Worm (Caenorhabditis elegans) whole organism, L4 larva: ENCODE data around the gene phat-8.

ENCODE experiments used
- F44E2.7 ChIP-seq: fragments of 200-800 bp; sonication (Bioruptor generic); IDR thresholded peaks from 2 replicates; pipeline ENCODE4 v2.1.2; 2022; ENCODE audit warnings: missing genetic modification characterization, missing compliant biosample characterization
- T26A8.4 ChIP-seq: fragments of 200-800 bp; sonication (Bioruptor generic); IDR thresholded peaks from 2 replicates; pipeline ENCODE4 v1.3.6; 2022; ENCODE audit warnings: missing genetic modification characterization, missing compliant biosample characterization
- Y48G9A.11 ChIP-seq: fragments of 200-800 bp; sonication (Bioruptor generic); IDR thresholded peaks from 2 replicates; pipeline ENCODE4 v1.3.6; 2022; ENCODE audit warnings: missing genetic modification reagents, missing genetic modification characterization, missing compliant biosample characterization
- ZK337.2 ChIP-seq: fragments of 200-800 bp; sonication (Bioruptor generic); IDR thresholded peaks from 2 replicates; pipeline ENCODE4 v1.3.6; 2022; ENCODE audit warnings: missing genetic modification reagents, missing genetic modification characterization, missing compliant biosample characterization
- aha-1 ChIP-seq: fragments of 150-350 bp; peaks from one replicate; lab custom pipeline; 2014; ENCODE audit warnings: missing biosample characterization, missing genetic modification characterization
- arid-1 ChIP-seq: fragments of 200-800 bp; sonication (Bioruptor generic); conservative IDR thresholded peaks from 2 replicates; pipeline ENCODE4 v1.3.6; 2022; ENCODE audit warnings: missing genetic modification reagents, missing genetic modification characterization, missing compliant biosample characterization
- attf-4 ChIP-seq: sonication (generic microtip); optimal IDR thresholded peaks from 3 replicates; lab custom pipeline; 2017; ENCODE audit warnings: missing biosample characterization, missing genetic modification characterization
- ceh-28 ChIP-seq: fragments of 150-350 bp; optimal IDR thresholded peaks from 2 replicates; lab custom pipeline; 2014; ENCODE audit warnings: missing biosample characterization, missing genetic modification reagents, missing genetic modification characterization
- ceh-32 ChIP-seq: sonication (generic microtip); optimal IDR thresholded peaks from 2 replicates; lab custom pipeline; 2016; ENCODE audit warnings: mild to moderate bottlenecking, missing genetic modification characterization, missing compliant biosample characterization; ENCODE audit not compliant: poor library complexity
- ceh-62 ChIP-seq: sonication (generic microtip); optimal IDR thresholded peaks from 2 replicates; lab custom pipeline; 2017; ENCODE audit warnings: missing biosample characterization, missing genetic modification characterization
- ceh-82 ChIP-seq: sonication (generic microtip); optimal IDR thresholded peaks from 2 replicates; lab custom pipeline; 2017; ENCODE audit warnings: missing biosample characterization, missing genetic modification characterization
- ces-1 ChIP-seq: fragments of 150-350 bp; sonication (generic microtip); optimal IDR thresholded peaks from 4 replicates; lab custom pipeline; 2014; ENCODE audit warnings: missing biosample characterization, missing genetic modification reagents, missing genetic modification characterization
- cey-2 ChIP-seq: sonication (generic microtip); optimal IDR thresholded peaks from 3 replicates; lab custom pipeline; 2017; ENCODE audit warnings: missing genetic modification characterization, mild to moderate bottlenecking, missing compliant biosample characterization, antibody characterized with exemption, borderline replicate concordance; ENCODE audit not compliant: insufficient read depth
- ctbp-1 ChIP-seq: fragments of 200-800 bp; sonication (Bioruptor generic); IDR thresholded peaks from 2 replicates; pipeline ENCODE4 v1.3.6; 2022; ENCODE audit warnings: missing genetic modification reagents, missing genetic modification characterization, missing compliant biosample characterization
- daf-16 ChIP-seq, 3 experiments: sonication (generic microtip); optimal IDR thresholded peaks; 2 replicates each; lab custom pipeline; 2016 to 2017; ENCODE audit warnings: missing genetic modification characterization in 3 of 3, missing genetic modification reagents in 3 of 3, mild to moderate bottlenecking in 2 of 3, missing compliant biosample characterization in 2 of 3, missing biosample characterization in 1 of 3, moderate library complexity in 1 of 3
- dmd-8 ChIP-seq: fragments of 200-800 bp; sonication (Bioruptor generic); IDR thresholded peaks from 2 replicates; pipeline ENCODE4 v1.3.6; 2022; ENCODE audit warnings: missing genetic modification characterization, missing compliant biosample characterization
- dve-1 ChIP-seq: sonication (generic microtip); optimal IDR thresholded peaks from 2 replicates; lab custom pipeline; 2017; ENCODE audit warnings: antibody characterized with exemption, mild to moderate bottlenecking, missing genetic modification characterization, missing compliant biosample characterization; ENCODE audit not compliant: insufficient read depth
- egl-43 ChIP-seq: fragments of 200-800 bp; sonication (Bioruptor generic); IDR thresholded peaks from 2 replicates; pipeline ENCODE4 v1.3.6; 2022; ENCODE audit warnings: missing genetic modification reagents, missing genetic modification characterization, missing compliant biosample characterization
- hmg-1.1 ChIP-seq: fragments of 200-800 bp; sonication (Bioruptor generic); IDR thresholded peaks from 2 replicates; pipeline ENCODE4 v1.3.6; 2022; ENCODE audit warnings: missing genetic modification reagents, missing genetic modification characterization, missing compliant biosample characterization
- lin-1 ChIP-seq: fragments of 200-800 bp; sonication (Bioruptor generic); IDR thresholded peaks from 2 replicates; pipeline ENCODE4 v1.3.6; 2022; ENCODE audit warnings: missing genetic modification reagents, missing genetic modification characterization, missing compliant biosample characterization
- lin-29 ChIP-seq: fragments of 200-800 bp; sonication (Bioruptor generic); IDR thresholded peaks from 2 replicates; pipeline ENCODE4 v1.3.6; 2022; ENCODE audit warnings: missing genetic modification reagents, missing genetic modification characterization, missing compliant biosample characterization
- lir-3 ChIP-seq: sonication (generic microtip); optimal IDR thresholded peaks from 2 replicates; lab custom pipeline; 2016; ENCODE audit warnings: mild to moderate bottlenecking, missing genetic modification characterization, missing compliant biosample characterization
- madf-5 ChIP-seq, 2 experiments: fragments of 200-800 bp; sonication (Bioruptor generic); IDR thresholded peaks; 2 replicates each; pipeline ENCODE4 v1.3.6; 2022; ENCODE audit warnings: missing compliant biosample characterization in 2 of 2, missing genetic modification characterization in 2 of 2
- mdt-29 ChIP-seq: fragments of 200-800 bp; sonication (Bioruptor generic); IDR thresholded peaks from 2 replicates; pipeline ENCODE4 v1.3.6; 2022; ENCODE audit warnings: missing genetic modification reagents, missing genetic modification characterization, missing compliant biosample characterization
- mxl-3 ChIP-seq: fragments of 200-800 bp; sonication (Bioruptor generic); optimal IDR thresholded peaks from 2 replicates; lab custom pipeline; 2018; ENCODE audit warnings: mild to moderate bottlenecking, missing genetic modification characterization, missing compliant biosample characterization
- nhr-10 ChIP-seq: fragments of 150-350 bp; optimal IDR thresholded peaks from 2 replicates; lab custom pipeline; 2014; ENCODE audit warnings: missing biosample characterization, missing genetic modification characterization
- nhr-102 ChIP-seq: sonication (generic microtip); optimal IDR thresholded peaks from 2 replicates; lab custom pipeline; 2016; ENCODE audit warnings: mild to moderate bottlenecking, missing genetic modification characterization, moderate library complexity, missing compliant biosample characterization
- nhr-111 ChIP-seq: fragments of 200-800 bp; sonication (Bioruptor generic); optimal IDR thresholded peaks from 2 replicates; lab custom pipeline; 2018; ENCODE audit warnings: mild to moderate bottlenecking, missing genetic modification characterization, missing compliant biosample characterization
- nhr-48 ChIP-seq: sonication (generic microtip); optimal IDR thresholded peaks from 2 replicates; lab custom pipeline; 2016; ENCODE audit warnings: mild to moderate bottlenecking, missing genetic modification characterization, missing compliant biosample characterization
- nhr-76 ChIP-seq: fragments of 150-350 bp; optimal IDR thresholded peaks from 2 replicates; lab custom pipeline; 2014; ENCODE audit warnings: missing biosample characterization, missing genetic modification characterization
- pqm-1 ChIP-seq: sonication (generic microtip); optimal IDR thresholded peaks from 2 replicates; lab custom pipeline; 2017; ENCODE audit warnings: missing biosample characterization, missing genetic modification characterization
- saeg-2 ChIP-seq: fragments of 200-800 bp; sonication (Bioruptor generic); IDR thresholded peaks from 2 replicates; pipeline ENCODE4 v1.3.6; 2022; ENCODE audit warnings: missing genetic modification reagents, missing genetic modification characterization, missing compliant biosample characterization
- set-16 ChIP-seq: fragments of 200-800 bp; sonication (Bioruptor generic); IDR thresholded peaks from 2 replicates; pipeline ENCODE4 v1.3.6; 2022; ENCODE audit warnings: missing genetic modification reagents, missing genetic modification characterization, missing compliant biosample characterization
- snpc-1.2 ChIP-seq: fragments of 200-800 bp; sonication (Bioruptor generic); IDR thresholded peaks from 2 replicates; pipeline ENCODE4 v1.3.6; 2022; ENCODE audit warnings: missing genetic modification reagents, missing genetic modification characterization, missing compliant biosample characterization
- spr-1 ChIP-seq: sonication (generic microtip); optimal IDR thresholded peaks from 2 replicates; lab custom pipeline; 2016; ENCODE audit warnings: mild to moderate bottlenecking, missing genetic modification characterization, missing compliant biosample characterization
- unc-130 ChIP-seq: sonication (generic microtip); optimal IDR thresholded peaks from 2 replicates; lab custom pipeline; 2016; ENCODE audit warnings: missing genetic modification reagents, missing genetic modification characterization, missing compliant biosample characterization
- ztf-7 ChIP-seq: fragments of 150-350 bp; optimal IDR thresholded peaks from 2 replicates; lab custom pipeline; 2014; ENCODE audit warnings: missing biosample characterization, missing genetic modification characterization

Gene phat-8

ce11 chrII:12444679-12445376 is 26.8 kb upstream of the phat-8 start, which contains the start of the genes W05H5.1 and pitr-6:
Gene W05H5.1, minus strand, starts transcription at chrII:12444779.
Gene pitr-6, plus strand, starts transcription at chrII:12445326.
- peak; percentile 55 for TF ChIP-seq aha-1 (tag; lab: Kevin White, UChicago)
- no peak for TF ChIP-seq lir-3
- TF ChIP-seq, all 104 proteins: peak for 1

DNA sequence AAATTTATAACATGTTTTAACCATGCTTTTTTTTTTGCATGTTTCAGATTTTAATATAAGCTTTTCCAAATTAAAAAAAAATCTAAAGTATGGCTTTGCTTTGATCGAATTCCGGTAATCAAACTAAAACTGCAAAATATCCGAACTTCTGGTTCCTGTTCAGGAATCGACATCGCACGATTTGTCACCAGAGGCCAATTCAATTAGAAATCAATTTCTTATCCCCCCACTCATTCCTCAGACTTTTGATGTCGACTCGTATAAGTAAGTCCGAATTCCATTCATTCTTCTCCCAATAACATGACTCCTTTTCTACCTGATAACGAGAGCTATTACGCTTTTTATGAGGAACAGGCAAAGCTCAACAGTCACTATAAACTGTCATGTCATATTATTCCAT is 23.4 kb upstream of the phat-8 start, which contains the start of gene srh-27:
TSS of gene srh-27 (plus strand) at position 301 of the 400 bp plus-strand sequence.
- TF ChIP-seq ceh-28 (tag; lab: Kevin White, UChicago) (no peak), cey-2 (tag; lab: Kevin White, UChicago) (no peak), nhr-102 (tag; lab: Kevin White, UChicago) (no peak), daf-16 (GFP tag; optimal IDR thresholded peaks at IDR 0.05; lab: Kevin White, UChicago) (no peak), daf-16 (tag; optimal IDR thresholded peaks at IDR 0.05; lab: Kevin White, UChicago) (no peak), nhr-111 (GFP tag; lab: Kevin White, UChicago) (no peak), ces-1 (GFP tag; lab: Kevin White, UChicago) (no peak), dve-1 (tag; lab: Kevin White, UChicago) (no peak), ctbp-1 (GFP tag; lab: Robert Waterston, UW) (no peak), hmg-1.1 (GFP tag; lab: Robert Waterston, UW) (no peak), ceh-82 (tag; lab: Kevin White, UChicago) (no peak), spr-1 (no peak), snpc-1.2 (no peak), dmd-8 (GFP tag; lab: Robert Waterston, UW) (no peak), ztf-7 (tag; lab: Kevin White, UChicago) (no peak), egl-43 (GFP tag; lab: Robert Waterston, UW) (no peak), mdt-29 (no peak), mxl-3 (GFP tag; lab: Kevin White, UChicago) (no peak), nhr-76 (tag; lab: Kevin White, UChicago) (no peak), madf-5 (GFP tag; IDR thresholded peaks at IDR 0.05; lab: Robert Waterston, UW) (no peak), set-16 (GFP tag; lab: Robert Waterston, UW) (no peak)

DNA sequence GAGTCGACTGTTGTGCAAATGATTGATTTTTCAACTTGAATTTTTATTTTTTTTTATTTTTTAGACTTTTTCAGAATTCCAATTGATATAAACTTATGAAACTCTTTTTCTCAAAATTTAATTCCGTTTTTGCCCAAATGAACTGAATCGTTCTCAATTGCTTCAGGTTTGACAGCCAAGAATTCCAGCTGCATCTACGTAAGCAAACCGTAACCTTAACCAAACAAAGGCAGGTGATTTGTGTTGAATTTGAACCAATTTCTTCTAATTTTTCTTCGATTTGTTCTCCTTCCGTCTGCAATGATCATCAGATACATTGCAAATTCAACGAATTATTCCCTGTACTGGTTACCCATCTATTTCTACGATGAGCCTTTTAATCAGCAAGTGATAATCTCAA is 21.8 kb upstream of the phat-8 start, which contains the start of gene sre-34:
TSS of gene sre-34 (plus strand) at position 301 of the 400 bp plus-strand sequence.
- TF ChIP-seq F44E2.7 (GFP tag; lab: Robert Waterston, UW) (no peak), attf-4 (no peak), pqm-1 (no peak), ceh-32 (tag; lab: Kevin White, UChicago) (no peak), nhr-48 (tag; lab: Kevin White, UChicago) (no peak), nhr-10 (tag; lab: Kevin White, UChicago) (no peak), unc-130 (GFP tag; lab: Kevin White, UChicago) (no peak), dve-1 (tag; lab: Kevin White, UChicago) (no peak), lin-1 (GFP tag; lab: Robert Waterston, UW) (no peak), ZK337.2 (GFP tag; lab: Robert Waterston, UW) (no peak), T26A8.4 (GFP tag; lab: Robert Waterston, UW) (no peak), aha-1 (tag; lab: Kevin White, UChicago) (no peak), ceh-62 (tag; lab: Kevin White, UChicago) (no peak), mxl-3 (GFP tag; lab: Kevin White, UChicago) (no peak), arid-1 (GFP tag; lab: Robert Waterston, UW) (no peak), Y48G9A.11 (GFP tag; lab: Robert Waterston, UW) (no peak), hmg-1.1 (GFP tag; lab: Robert Waterston, UW) (no peak), nhr-111 (GFP tag; lab: Kevin White, UChicago) (no peak), lin-29 (no peak), saeg-2 (GFP tag; lab: Robert Waterston, UW) (no peak)
- TF ChIP-seq, all 104 proteins: peak for 0
